Fruit fly (Drosophila melanogaster) S2 (cell line): ENCODE results near the gene mRpL55.

Source experiments
- CG8478 ChIP-seq: fragments of >200 bp; optimal IDR thresholded peaks from 2 replicates; lab custom pipeline; 2018
- CTCF ChIP-seq, 2 experiments: fragments of >200 bp; optimal IDR thresholded peaks; 2 replicates each; lab custom pipeline; 2018

- TF ChIP-seq CG8478 (no peak), CTCF (optimal IDR thresholded peaks at IDR 0.05; lab: Kevin White, UChicago) (no peak)
These were observed 34.5 kb downstream of the mRpL55 start for dm6 chr3R:19060173-19060572.
